Fruit fly (Drosophila melanogaster): ENCODE data around the gene CG7910.

The CG7910 gene

DNA sequence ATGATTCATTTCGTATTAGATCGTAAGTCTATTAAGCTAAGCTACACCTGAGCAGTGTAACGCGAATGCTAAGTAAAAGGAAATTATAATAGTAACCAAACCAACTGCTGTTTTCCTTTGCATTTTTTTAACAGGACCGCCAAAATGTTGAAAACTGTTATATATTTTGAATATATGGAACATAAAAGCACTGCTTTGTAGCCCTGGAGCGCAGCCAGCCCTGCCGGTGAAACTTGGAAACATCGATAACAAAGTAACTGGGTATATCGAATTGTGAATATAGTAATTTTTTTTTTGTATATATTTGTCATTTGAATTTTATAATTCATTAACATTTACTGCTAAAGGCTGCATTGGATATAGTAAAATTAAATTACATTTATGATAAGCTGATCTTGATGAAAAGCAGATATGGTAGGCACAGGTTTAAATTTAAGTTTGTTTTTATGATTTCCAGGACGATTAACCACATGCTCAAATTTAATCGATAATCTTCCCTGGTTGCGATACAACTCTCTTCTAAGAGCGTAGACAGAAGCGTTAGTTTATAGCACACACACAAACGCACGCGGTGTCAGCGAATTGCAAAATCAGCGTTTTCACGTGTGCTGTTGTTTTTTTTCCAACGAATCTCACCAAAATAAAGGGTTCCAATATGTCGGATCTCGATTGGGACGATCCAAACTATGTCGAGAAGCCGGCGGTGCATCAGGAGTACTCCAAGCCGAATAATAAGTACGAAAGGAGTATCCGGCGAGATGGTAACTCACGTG is 35.3 kb downstream of the CG7910 start, which contains the start of gene CG7878 (continued):
- peak; percentile 27 for TF ChIP-seq Jra (GFP tag; optimal IDR thresholded peaks at IDR 0.05)
- no peak for TF ChIP-seq Mio (GFP tag; optimal IDR thresholded peaks at IDR 0.05)
- no peak for TF ChIP-seq GATAd (GFP tag; optimal IDR thresholded peaks at IDR 0.05)
- TF ChIP-seq dsf (GFP tag; optimal IDR thresholded peaks at IDR 0.05; ENCODE audit: borderline replicate concordance) = peak; percentile 14
- TF ChIP-seq lola (GFP tag; optimal IDR thresholded peaks at IDR 0.05) = no peak
- TF ChIP-seq tai (GFP tag; optimal IDR thresholded peaks at IDR 0.05) = peak; percentile 4
- TF ChIP-seq CG9705 (GFP tag; optimal IDR thresholded peaks at IDR 0.05) = peak; percentile 51
- TF ChIP-seq Rel (GFP tag; optimal IDR thresholded peaks at IDR 0.05) = no peak
- TF ChIP-seq Rel (tag; optimal IDR thresholded peaks at IDR 0.05) = peak; percentile 37
- TF ChIP-seq sage (GFP tag; optimal IDR thresholded peaks at IDR 0.05) = no peak
- no peak for TF ChIP-seq N (GFP tag; optimal IDR thresholded peaks at IDR 0.05)
- TF ChIP-seq br (GFP tag; optimal IDR thresholded peaks at IDR 0.05) = peak; percentile 69
- TF ChIP-seq Hnf4 (GFP tag; optimal IDR thresholded peaks at IDR 0.05) = peak; percentile 63

DNA sequence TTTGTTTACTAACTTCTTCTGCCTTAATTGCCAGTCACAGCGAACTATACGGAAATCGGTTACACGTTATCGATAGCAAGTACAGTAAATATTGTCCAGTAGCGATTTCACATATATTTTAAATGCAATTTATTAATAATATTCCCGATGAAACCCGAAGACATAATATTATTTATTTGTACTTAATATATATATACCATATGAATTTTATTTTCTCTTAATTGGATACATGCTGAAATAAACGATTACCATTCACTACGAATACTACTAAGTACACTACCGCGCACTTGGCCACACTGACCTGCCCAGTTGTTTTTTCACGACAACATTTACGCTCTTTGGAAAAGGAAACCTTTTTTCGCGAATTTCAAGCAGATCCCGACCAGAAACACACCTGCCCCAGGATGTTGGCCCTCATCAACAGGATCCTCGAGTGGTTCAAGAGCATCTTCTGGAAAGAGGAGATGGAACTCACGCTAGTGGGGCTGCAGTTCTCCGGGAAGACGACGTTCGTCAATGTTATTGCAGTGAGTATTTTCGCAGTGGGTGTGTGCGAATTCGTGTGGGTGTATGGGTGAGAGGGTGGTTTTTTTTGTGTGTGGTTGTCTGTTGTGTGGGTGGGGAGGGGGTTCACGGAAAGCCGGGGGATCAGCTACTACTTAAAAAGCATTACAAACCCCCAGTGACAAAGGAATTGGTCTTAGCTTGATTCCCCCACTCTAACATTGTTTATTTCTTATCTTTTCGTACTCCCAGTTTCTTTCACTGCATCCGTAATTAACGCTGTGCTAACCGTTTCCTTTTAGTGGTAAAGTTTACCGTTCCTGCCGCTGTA is 39.5 kb downstream of the CG7910 start, which contains the start of the genes CG9667 and Arl8:
Gene CG9667, minus strand, starts transcription at position 42 of the 835 bp plus-strand sequence.
Gene Arl8, plus strand, starts transcription at position 290 of the 835 bp plus-strand sequence.
- no peak for TF ChIP-seq ey (GFP tag; optimal IDR thresholded peaks at IDR 0.05)
- TF ChIP-seq rgr (GFP tag; optimal IDR thresholded peaks at IDR 0.05) = peak; percentile 45
- TF ChIP-seq Myc (optimal IDR thresholded peaks at IDR 0.05) = peak; percentile 58
- TF ChIP-seq HLH106 (tag; optimal IDR thresholded peaks at IDR 0.05) = peak; percentile 74
- TF ChIP-seq Jra (GFP tag; optimal IDR thresholded peaks at IDR 0.05) = peak; percentile 7
- no peak for TF ChIP-seq Vsx2 (GFP tag; optimal IDR thresholded peaks at IDR 0.05; ENCODE audit: partially characterized antibody)
- no peak for TF ChIP-seq Dfd (GFP tag; optimal IDR thresholded peaks at IDR 0.05)
- TF ChIP-seq OdsH (GFP tag; optimal IDR thresholded peaks at IDR 0.05) = peak; percentile 34
- TF ChIP-seq CrebA (GFP tag; optimal IDR thresholded peaks at IDR 0.05; ENCODE audit: borderline replicate concordance) = no peak
- TF ChIP-seq pan (optimal IDR thresholded peaks at IDR 0.05) = no peak
- TF ChIP-seq tai (GFP tag; optimal IDR thresholded peaks at IDR 0.05) = no peak
- TF ChIP-seq woc (GFP tag; optimal IDR thresholded peaks at IDR 0.05) = peak; percentile 67
- peak; percentile 68 for TF ChIP-seq Sp1 (GFP tag; optimal IDR thresholded peaks at IDR 0.05)
- TF ChIP-seq usp (GFP tag; optimal IDR thresholded peaks at IDR 0.05) = no peak
- no peak for TF ChIP-seq lola (GFP tag; optimal IDR thresholded peaks at IDR 0.05)
- no peak for TF ChIP-seq dsf (GFP tag; optimal IDR thresholded peaks at IDR 0.05; ENCODE audit: borderline replicate concordance)
- TF ChIP-seq Rel (GFP tag; optimal IDR thresholded peaks at IDR 0.05) = no peak
- peak; percentile 78 for TF ChIP-seq Rel (tag; optimal IDR thresholded peaks at IDR 0.05)
- TF ChIP-seq Mio (GFP tag; optimal IDR thresholded peaks at IDR 0.05) = no peak
- TF ChIP-seq br (GFP tag; optimal IDR thresholded peaks at IDR 0.05) = no peak
- TF ChIP-seq sage (GFP tag; optimal IDR thresholded peaks at IDR 0.05) = peak; percentile 54
- TF ChIP-seq Hr83 (GFP tag; optimal IDR thresholded peaks at IDR 0.05; ENCODE audit: poor library complexity, severe bottlenecking) = no peak
- peak; percentile 16 for TF ChIP-seq N (GFP tag; optimal IDR thresholded peaks at IDR 0.05)
- TF ChIP-seq fru (GFP tag; optimal IDR thresholded peaks at IDR 0.05) = peak; percentile 43
- TF ChIP-seq Hnf4 (GFP tag; optimal IDR thresholded peaks at IDR 0.05) = peak; percentile 51
- TF ChIP-seq sv (GFP tag; optimal IDR thresholded peaks at IDR 0.05) = no peak
- TF ChIP-seq Abd-B (GFP tag; optimal IDR thresholded peaks at IDR 0.05) = no peak
- peak in 1 of 2 experiments; percentile 57 for TF ChIP-seq foxo (GFP tag; optimal IDR thresholded peaks at IDR 0.05)
- no peak for TF ChIP-seq jim (GFP tag; optimal IDR thresholded peaks at IDR 0.05)
- TF ChIP-seq dmrt93B (GFP tag; optimal IDR thresholded peaks at IDR 0.05) = peak; percentile 53
- peak; percentile 79 for TF ChIP-seq brk (GFP tag; optimal IDR thresholded peaks at IDR 0.05)
- TF ChIP-seq CG32264 (GFP tag; optimal IDR thresholded peaks at IDR 0.05) = no peak
- peak; percentile 1 for TF ChIP-seq CG9705 (GFP tag; optimal IDR thresholded peaks at IDR 0.05)
- TF ChIP-seq Dif (GFP tag; optimal IDR thresholded peaks at IDR 0.05; ENCODE audit: partially characterized antibody) = no peak
- peak; percentile 58 for TF ChIP-seq h (GFP tag; optimal IDR thresholded peaks at IDR 0.05)
- peak; percentile 47 for TF ChIP-seq psq (GFP tag; optimal IDR thresholded peaks at IDR 0.05)
- TF ChIP-seq dl (GFP tag; optimal IDR thresholded peaks at IDR 0.05; ENCODE audit: insufficient read depth in 1 of 2, partially characterized antibody in 2 of 2) = no peak
- no peak for TF ChIP-seq Hr78 (GFP tag; optimal IDR thresholded peaks at IDR 0.05)

Measured in whole organism, wandering third instar larva.